Worm (Caenorhabditis elegans) whole organism, late embryonic: Measurements from ENCODE around the gene T24A6.17.

Source experiments
- Y22D7AL.16 ChIP-seq: sonication (generic microtip); optimal IDR thresholded peaks from 2 replicates; lab custom pipeline; 2016; ENCODE audit warnings: missing genetic modification characterization, missing compliant biosample characterization
- che-1 ChIP-seq: sonication (generic microtip); optimal IDR thresholded peaks from 2 replicates; lab custom pipeline; 2016; ENCODE audit warnings: mild to moderate bottlenecking, missing genetic modification characterization, missing compliant biosample characterization
- elt-4 ChIP-seq: sonication (generic microtip); optimal IDR thresholded peaks from 2 replicates; lab custom pipeline; 2016; ENCODE audit warnings: missing genetic modification characterization, missing compliant biosample characterization
- eyg-1 ChIP-seq: sonication (generic microtip); optimal IDR thresholded peaks from 2 replicates; lab custom pipeline; 2016; ENCODE audit warnings: missing genotype, missing genetic modification characterization, missing compliant biosample characterization
- hlh-8 ChIP-seq: sonication (generic microtip); optimal IDR thresholded peaks from 2 replicates; lab custom pipeline; 2016; ENCODE audit warnings: missing genotype, missing genetic modification characterization, missing compliant biosample characterization

ce11 chrV:3582086-3582485, 17.9 kb upstream of the T24A6.17 start:
- TF ChIP-seq eyg-1 (tag; lab: Kevin White, UChicago) (no peak), hlh-8 (tag; lab: Kevin White, UChicago) (no peak), Y22D7AL.16 (tag; lab: Kevin White, UChicago) (no peak), elt-4 (tag; lab: Kevin White, UChicago) (no peak), che-1 (tag; lab: Kevin White, UChicago) (no peak)
